Worm (Caenorhabditis elegans): Measurements from ENCODE around the gene W02H3.1.

The W02H3.1 gene

ce11 chrX:11114420-11114819, 9.2 kb upstream of the W02H3.1 start:
- TF ChIP-seq zfh-2 (GFP tag; conservative IDR thresholded peaks at IDR 0.05) (peak; percentile 90), unc-130 (GFP tag; optimal IDR thresholded peaks at IDR 0.05) (no peak), egrh-3 (GFP tag; IDR thresholded peaks at IDR 0.05) (peak; percentile 95), nfya-2 (GFP tag; IDR thresholded peaks at IDR 0.05) (no peak), unc-62 (GFP tag; optimal IDR thresholded peaks at IDR 0.05) (no peak), fkh-3 (tag; optimal IDR thresholded peaks at IDR 0.05) (peak; percentile 20), mcd-1 (GFP tag; IDR thresholded peaks at IDR 0.05) (no peak)

DNA sequence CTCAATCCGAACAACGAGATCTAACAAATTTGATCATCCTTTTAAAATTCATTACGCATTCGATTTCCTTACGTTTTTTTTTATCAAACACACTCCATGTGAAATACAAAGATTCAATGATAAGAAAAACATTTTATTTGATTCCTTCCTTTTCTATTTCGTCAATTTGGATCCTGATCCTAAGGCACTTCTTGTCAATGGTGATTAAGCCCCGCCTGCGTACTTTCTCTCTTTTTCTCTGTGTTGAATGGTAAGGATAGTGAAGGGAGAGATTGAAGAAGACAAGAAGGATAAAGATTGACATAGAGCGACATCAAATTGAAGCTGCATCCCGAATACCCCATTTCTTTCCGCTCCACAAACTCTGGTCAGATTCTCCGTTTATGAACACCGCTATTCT, 3.9 kb upstream of the W02H3.1 start, which contains the start of gene grd-1:
TSS of gene grd-1 (plus strand) at position 241 of the 400 bp plus-strand sequence.
- TF ChIP-seq lir-1 (GFP tag; conservative IDR thresholded peaks at IDR 0.05) (no peak), lsl-1 (GFP tag; optimal IDR thresholded peaks at IDR 0.05) (no peak), let-526 (GFP tag; IDR thresholded peaks at IDR 0.05) (no peak), madf-3 (GFP tag; IDR thresholded peaks at IDR 0.05) (no peak)

DNA sequence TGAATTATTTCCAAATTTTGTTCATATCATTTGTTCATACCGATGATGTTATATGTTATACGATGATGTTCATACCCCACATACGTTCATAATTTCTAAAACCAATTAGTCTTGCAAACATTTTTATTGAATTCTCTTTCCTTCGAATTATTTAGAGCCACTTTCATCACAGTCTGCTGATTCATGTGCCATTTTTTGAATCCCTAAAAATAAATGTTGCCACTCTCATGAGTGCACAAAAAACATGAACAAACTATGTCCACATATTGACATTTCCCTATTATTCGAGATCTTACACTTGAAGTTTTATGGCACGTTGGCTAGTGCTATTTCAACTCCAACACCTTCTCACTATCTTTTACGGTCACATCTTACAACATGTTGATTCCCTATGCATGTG, 1.8 kb upstream of the W02H3.1 start, which contains the start of gene clc-17:
TSS of gene clc-17 (plus strand) at position 301 of the 400 bp plus-strand sequence.
- TF ChIP-seq C06A6.2 (GFP tag; conservative IDR thresholded peaks at IDR 0.05): no peak

DNA sequence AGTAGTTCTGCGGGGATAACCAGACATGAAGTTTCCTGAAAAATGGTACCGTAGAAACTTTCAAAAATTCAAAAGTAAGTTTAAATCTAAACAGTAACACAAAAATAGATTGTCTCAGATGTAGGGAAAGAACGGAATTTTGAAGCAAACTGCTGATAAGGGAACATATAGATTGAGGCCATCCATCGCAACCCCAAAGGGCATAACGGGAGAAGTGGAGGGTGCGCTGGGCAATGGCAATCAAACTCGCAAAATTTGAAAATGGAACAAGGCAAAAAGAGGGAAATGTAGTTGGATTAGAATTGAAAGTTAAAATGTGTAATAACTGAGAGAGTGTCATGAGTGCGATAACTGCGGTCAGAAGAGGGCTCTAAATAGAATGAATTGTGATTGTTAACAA, 2.1 kb downstream of the W02H3.1 start:
- TF ChIP-seq bed-1 (GFP tag; IDR thresholded peaks at IDR 0.05) (0 out of 2 replicates have a peak, but pooled peaks have one; percentile 68), nhr-80 (tag; optimal IDR thresholded peaks at IDR 0.05) (peak; percentile 56), rpc-1 (optimal IDR thresholded peaks at IDR 0.05) (no peak), rpc-1 (tag; optimal IDR thresholded peaks at IDR 0.05) (no peak), ets-4 (GFP tag; optimal IDR thresholded peaks at IDR 0.05) (peak; percentile 11)

DNA sequence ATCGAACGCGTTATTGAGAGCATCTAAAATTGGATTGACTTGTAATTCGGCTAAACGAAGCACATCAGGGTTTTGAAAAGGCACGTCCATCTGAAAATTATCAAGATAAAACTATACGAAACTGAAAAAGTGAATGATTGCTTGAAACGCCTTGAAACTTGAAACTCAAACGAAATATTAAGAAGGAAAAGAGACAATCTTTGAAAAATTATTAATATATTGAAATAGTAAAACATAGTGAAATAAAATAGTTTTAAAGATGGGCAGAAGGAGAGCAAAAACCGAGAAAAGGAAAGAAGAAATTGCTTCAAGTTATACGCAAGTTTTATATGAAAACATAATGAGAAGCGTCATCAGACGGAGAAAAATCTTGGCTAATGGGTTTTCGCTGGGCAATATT, 7.2 kb downstream of the W02H3.1 start, which contains the start of gene W02H3.3:
TSS of gene W02H3.3 (minus strand) at position 101 of the 400 bp plus-strand sequence.
- no peak for TF ChIP-seq akir-1 (GFP tag; optimal IDR thresholded peaks at IDR 0.05)
- TF ChIP-seq chd-7 (tag; optimal IDR thresholded peaks at IDR 0.05): no peak
- TF ChIP-seq F57A8.1 (GFP tag; optimal IDR thresholded peaks at IDR 0.05): no peak
- no peak for TF ChIP-seq K11D2.4 (GFP tag; IDR thresholded peaks at IDR 0.05)
- TF ChIP-seq ztf-22 (GFP tag; optimal IDR thresholded peaks at IDR 0.05): no peak
- no peak for TF ChIP-seq Y53G8AR.9 (GFP tag; conservative IDR thresholded peaks at IDR 0.05)
- TF ChIP-seq Y56A3A.18 (GFP tag; IDR thresholded peaks at IDR 0.05): no peak
- no peak for TF ChIP-seq attf-6 (GFP tag; IDR thresholded peaks at IDR 0.05)
- TF ChIP-seq B0019.2 (GFP tag; conservative IDR thresholded peaks at IDR 0.05): no peak
- TF ChIP-seq ceh-40 (GFP tag; IDR thresholded peaks at IDR 0.05): no peak
- TF ChIP-seq ceh-27 (GFP tag; optimal IDR thresholded peaks at IDR 0.05): no peak
- TF ChIP-seq gei-17 (GFP tag; optimal IDR thresholded peaks at IDR 0.05): no peak
- TF ChIP-seq lin-40 (tag; optimal IDR thresholded peaks at IDR 0.05): no peak
- TF ChIP-seq F23B12.7 (tag; optimal IDR thresholded peaks at IDR 0.05; ENCODE audit: insufficient read depth): no peak
- no peak for TF ChIP-seq snpc-3.4 (tag; optimal IDR thresholded peaks at IDR 0.05)
- no peak for TF ChIP-seq F10E7.11 (tag; optimal IDR thresholded peaks at IDR 0.05)
- TF ChIP-seq T07F8.4 (tag; optimal IDR thresholded peaks at IDR 0.05): no peak
- TF ChIP-seq nfya-2 (GFP tag; IDR thresholded peaks at IDR 0.05): no peak
- TF ChIP-seq hrde-1 (tag; optimal IDR thresholded peaks at IDR 0.05; ENCODE audit: borderline replicate concordance): no peak

Measured in whole organism, young adult.